Worm (Caenorhabditis elegans) whole organism, midembryonic: ENCODE measurements around the gene algn-8.

ENCODE experiments used
- T22C8.4 ChIP-seq: fragments of 200-800 bp; sonication (Bioruptor generic); IDR thresholded peaks from 2 replicates; pipeline ENCODE4 v1.3.6; 2022; ENCODE audit warnings: missing genetic modification characterization, missing compliant biosample characterization
- cog-1 ChIP-seq: sonication (generic microtip); optimal IDR thresholded peaks from 2 replicates; lab custom pipeline; 2016; ENCODE audit warnings: missing genetic modification characterization, missing compliant biosample characterization
- flt-1 ChIP-seq: fragments of 200-800 bp; sonication (Bioruptor generic); IDR thresholded peaks from 2 replicates; pipeline ENCODE4 v1.3.6; 2022; ENCODE audit warnings: missing genetic modification characterization, missing compliant biosample characterization
- klf-2 ChIP-seq: fragments of 200-800 bp; sonication (Bioruptor generic); conservative IDR thresholded peaks from 2 replicates; pipeline ENCODE4 v1.3.6; 2022; ENCODE audit warnings: missing genetic modification reagents, missing genetic modification characterization, missing compliant biosample characterization
- med-1 ChIP-seq: sonication (generic microtip); optimal IDR thresholded peaks from 2 replicates; lab custom pipeline; 2017; ENCODE audit warnings: missing genetic modification characterization, mild to moderate bottlenecking, missing compliant biosample characterization, antibody characterized with exemption, missing genetic modification reagents; ENCODE audit not compliant: insufficient read depth
- ref-1 ChIP-seq: fragments of 200-800 bp; sonication (Bioruptor generic); conservative IDR thresholded peaks from 2 replicates; pipeline ENCODE4 v1.3.6; 2022; ENCODE audit warnings: missing genetic modification reagents, missing genetic modification characterization, missing compliant biosample characterization
- tab-1 ChIP-seq: fragments of 200-800 bp; sonication (Bioruptor generic); IDR thresholded peaks from 2 replicates; pipeline ENCODE4 v1.3.6; 2022; ENCODE audit warnings: missing genetic modification characterization, missing compliant biosample characterization
- ztf-23 ChIP-seq: fragments of 200-800 bp; sonication (Bioruptor generic); IDR thresholded peaks from 2 replicates; pipeline ENCODE4 v1.3.6; 2022; ENCODE audit warnings: missing genetic modification reagents, missing genetic modification characterization, missing compliant biosample characterization
- ztf-29 ChIP-seq: fragments of 200-800 bp; sonication (Bioruptor generic); IDR thresholded peaks from 2 replicates; pipeline ENCODE4 v1.3.6; 2022; ENCODE audit warnings: missing genetic modification reagents, missing genetic modification characterization, missing compliant biosample characterization

algn-8 gene

ce11 chrII:9916177-9916576 is 29.9 kb upstream of the algn-8 start, which contains the start of gene F26C11.4:
Gene F26C11.4, minus strand, starts transcription at chrII:9916277.
- TF ChIP-seq med-1 (GFP tag; lab: Kevin White, UChicago) (no peak), T22C8.4 (GFP tag; lab: Robert Waterston, UW) (no peak), flt-1 (no peak), cog-1 (tag; lab: Kevin White, UChicago) (no peak), ref-1 (GFP tag; lab: Robert Waterston, UW) (no peak), ztf-29 (no peak), klf-2 (GFP tag; lab: Robert Waterston, UW) (no peak), tab-1 (GFP tag; lab: Robert Waterston, UW) (no peak), ztf-23 (GFP tag; lab: Robert Waterston, UW) (no peak)

- TF ChIP-seq klf-2 (GFP tag; lab: Robert Waterston, UW) (no peak), ref-1 (GFP tag; lab: Robert Waterston, UW) (no peak), T22C8.4 (GFP tag; lab: Robert Waterston, UW) (no peak), flt-1 (no peak), tab-1 (GFP tag; lab: Robert Waterston, UW) (no peak), med-1 (GFP tag; lab: Kevin White, UChicago) (no peak), ztf-29 (no peak), ztf-23 (GFP tag; lab: Robert Waterston, UW) (no peak), cog-1 (tag; lab: Kevin White, UChicago) (no peak)
Measured at ce11 chrII:9914999-9915398, 28.8 kb upstream of the algn-8 start, which contains the start of gene F26C11.3. Gene F26C11.3, minus strand, starts transcription at chrII:9915099.

- TF ChIP-seq tab-1 (GFP tag; lab: Robert Waterston, UW) (no peak), ztf-23 (GFP tag; lab: Robert Waterston, UW) (no peak), cog-1 (tag; lab: Kevin White, UChicago) (no peak), ztf-29 (no peak), T22C8.4 (GFP tag; lab: Robert Waterston, UW) (no peak), klf-2 (GFP tag; lab: Robert Waterston, UW) (no peak), med-1 (GFP tag; lab: Kevin White, UChicago) (no peak), ref-1 (GFP tag; lab: Robert Waterston, UW) (no peak), flt-1 (no peak)
Measured at ce11 chrII:9904459-9904858, 18.2 kb upstream of the algn-8 start.

ce11 chrII:9900276-9900675 is 14.0 kb upstream of the algn-8 start, which contains the start of gene unc-4:
Gene unc-4, minus strand, starts transcription at chrII:9900376.
- no peak for TF ChIP-seq cog-1 (tag; lab: Kevin White, UChicago)
- no peak for TF ChIP-seq ztf-29
- no peak for TF ChIP-seq ref-1 (GFP tag; lab: Robert Waterston, UW)
- no peak for TF ChIP-seq klf-2 (GFP tag; lab: Robert Waterston, UW)
- TF ChIP-seq ztf-23 (GFP tag; lab: Robert Waterston, UW), result no peak
- TF ChIP-seq flt-1, result no peak
- TF ChIP-seq med-1 (GFP tag; lab: Kevin White, UChicago), result no peak
- TF ChIP-seq T22C8.4 (GFP tag; lab: Robert Waterston, UW), result no peak
- no peak for TF ChIP-seq tab-1 (GFP tag; lab: Robert Waterston, UW)

- TF ChIP-seq ztf-23 (GFP tag; lab: Robert Waterston, UW) (no peak), flt-1 (no peak), klf-2 (GFP tag; lab: Robert Waterston, UW) (no peak), tab-1 (GFP tag; lab: Robert Waterston, UW) (no peak), ztf-29 (no peak), ref-1 (GFP tag; lab: Robert Waterston, UW) (no peak)
Measured at ce11 chrII:9898744-9899143, 12.5 kb upstream of the algn-8 start.

ce11 chrII:9895173-9895572 is 8.9 kb upstream of the algn-8 start:
- TF ChIP-seq med-1 (GFP tag; lab: Kevin White, UChicago) (no peak), ztf-23 (GFP tag; lab: Robert Waterston, UW) (no peak), klf-2 (GFP tag; lab: Robert Waterston, UW) (no peak), ref-1 (GFP tag; lab: Robert Waterston, UW) (no peak), flt-1 (no peak), ztf-29 (no peak), cog-1 (tag; lab: Kevin White, UChicago) (no peak), tab-1 (GFP tag; lab: Robert Waterston, UW) (no peak), T22C8.4 (GFP tag; lab: Robert Waterston, UW) (no peak)

ce11 chrII:9894435-9894834 is 8.2 kb upstream of the algn-8 start, which contains the start of gene F26C11.1:
Gene F26C11.1, plus strand, starts transcription at chrII:9894735.
- TF ChIP-seq tab-1 (GFP tag; lab: Robert Waterston, UW), result no peak
- no peak for TF ChIP-seq med-1 (GFP tag; lab: Kevin White, UChicago)
- TF ChIP-seq klf-2 (GFP tag; lab: Robert Waterston, UW), result no peak
- TF ChIP-seq cog-1 (tag; lab: Kevin White, UChicago), result no peak
- TF ChIP-seq flt-1, result no peak
- no peak for TF ChIP-seq ztf-29
- no peak for TF ChIP-seq ztf-23 (GFP tag; lab: Robert Waterston, UW)
- TF ChIP-seq ref-1 (GFP tag; lab: Robert Waterston, UW), result no peak
- TF ChIP-seq T22C8.4 (GFP tag; lab: Robert Waterston, UW), result no peak

ce11 chrII:9892409-9892808 is 6.2 kb upstream of the algn-8 start, which contains the start of gene C08H9.16:
Gene C08H9.16, plus strand, starts transcription at chrII:9892778.
- TF ChIP-seq T22C8.4 (GFP tag; lab: Robert Waterston, UW) (no peak), ztf-29 (no peak), med-1 (GFP tag; lab: Kevin White, UChicago) (no peak)

- TF ChIP-seq tab-1 (GFP tag; lab: Robert Waterston, UW) (no peak), cog-1 (tag; lab: Kevin White, UChicago) (no peak), ztf-23 (GFP tag; lab: Robert Waterston, UW) (no peak), klf-2 (GFP tag; lab: Robert Waterston, UW) (no peak)
Measured at ce11 chrII:9891823-9892222, 5.6 kb upstream of the algn-8 start.
